Worm (Caenorhabditis elegans) whole organism, mixed stage, embryonic: Measurements from ENCODE around the gene ZK1236.1.
A peak's percentile ranks its signal among the peaks of the same experiment; 100 is the strongest.

ENCODE experiments used
- bed-3 ChIP-seq: fragments of 200-800 bp; sonication (Bioruptor generic); optimal IDR thresholded peaks from 3 replicates; lab custom pipeline; 2018; ENCODE audit warnings: mild to moderate bottlenecking, missing genetic modification characterization, moderate library complexity, missing compliant biosample characterization
- blmp-1 ChIP-seq: fragments of 150-350 bp; optimal IDR thresholded peaks from 2 replicates; lab custom pipeline; 2014; ENCODE audit warnings: missing biosample characterization, missing genetic modification characterization
- ceh-39 ChIP-seq: fragments of 150-350 bp; optimal IDR thresholded peaks from 2 replicates; lab custom pipeline; 2014; ENCODE audit warnings: missing biosample characterization, missing genetic modification characterization
- ceh-43 ChIP-seq: fragments of 200-800 bp; sonication (Bioruptor generic); optimal IDR thresholded peaks from 2 replicates; lab custom pipeline; 2018; ENCODE audit warnings: mild to moderate bottlenecking, missing genetic modification characterization, moderate library complexity, missing compliant biosample characterization
- ceh-83 ChIP-seq: fragments of 200-800 bp; sonication (Bioruptor generic); optimal IDR thresholded peaks from 2 replicates; lab custom pipeline; 2018; ENCODE audit warnings: mild to moderate bottlenecking, missing genetic modification characterization, missing compliant biosample characterization
- ces-1 ChIP-seq: fragments of 150-350 bp; optimal IDR thresholded peaks from 2 replicates; lab custom pipeline; 2014; ENCODE audit warnings: missing biosample characterization, missing genetic modification reagents, missing genetic modification characterization
- cnd-1 ChIP-seq: fragments of 200-800 bp; sonication (Bioruptor generic); optimal IDR thresholded peaks from 2 replicates; lab custom pipeline; 2018; ENCODE audit warnings: mild to moderate bottlenecking, missing genetic modification characterization, missing compliant biosample characterization
- drap-1 ChIP-seq: fragments of 200-800 bp; sonication (Bioruptor generic); optimal IDR thresholded peaks from 3 replicates; lab custom pipeline; 2018; ENCODE audit warnings: mild to moderate bottlenecking, missing genetic modification characterization, missing compliant biosample characterization
- elt-1 ChIP-seq: sonication (generic microtip); optimal IDR thresholded peaks from 2 replicates; lab custom pipeline; 2017; ENCODE audit warnings: missing genetic modification characterization, mild to moderate bottlenecking, missing compliant biosample characterization, antibody characterized with exemption, moderate library complexity, borderline replicate concordance; ENCODE audit not compliant: insufficient read depth
- elt-3 ChIP-seq: fragments of 150-350 bp; optimal IDR thresholded peaks from 2 replicates; lab custom pipeline; 2014; ENCODE audit warnings: missing biosample characterization, missing genetic modification characterization
- flh-1 ChIP-seq: fragments of 200-800 bp; sonication (Bioruptor generic); optimal IDR thresholded peaks from 2 replicates; lab custom pipeline; 2018; ENCODE audit warnings: mild to moderate bottlenecking, missing genetic modification characterization, moderate library complexity, missing compliant biosample characterization
- ham-2 ChIP-seq: fragments of 200-800 bp; sonication (Bioruptor generic); optimal IDR thresholded peaks from 2 replicates; lab custom pipeline; 2018; ENCODE audit warnings: mild to moderate bottlenecking, missing genetic modification characterization, missing compliant biosample characterization
- lin-13 ChIP-seq: fragments of 150-350 bp; optimal IDR thresholded peaks from 2 replicates; lab custom pipeline; 2014; ENCODE audit warnings: missing biosample characterization, missing genetic modification characterization
- lin-32 ChIP-seq: fragments of 200-800 bp; sonication (Bioruptor generic); optimal IDR thresholded peaks from 2 replicates; lab custom pipeline; 2018; ENCODE audit warnings: mild to moderate bottlenecking, missing genetic modification characterization, missing compliant biosample characterization
- lsy-2 ChIP-seq: fragments of 150-350 bp; optimal IDR thresholded peaks from 2 replicates; lab custom pipeline; 2014; ENCODE audit warnings: missing biosample characterization, missing genetic modification characterization
- mab-5 ChIP-seq: fragments of 150-350 bp; optimal IDR thresholded peaks from 2 replicates; lab custom pipeline; 2014; ENCODE audit warnings: missing biosample characterization, missing genetic modification characterization
- mep-1 ChIP-seq: fragments of 150-350 bp; optimal IDR thresholded peaks from 2 replicates; lab custom pipeline; 2017; ENCODE audit warnings: missing biosample characterization, missing genetic modification reagents, missing genetic modification characterization, inconsistent platforms
- mls-2 ChIP-seq: sonication (generic microtip); optimal IDR thresholded peaks from 2 replicates; lab custom pipeline; 2016; ENCODE audit warnings: mild to moderate bottlenecking, missing genetic modification characterization, moderate library complexity, missing compliant biosample characterization
- nhr-12 ChIP-seq: fragments of 150-350 bp; optimal IDR thresholded peaks from 2 replicates; lab custom pipeline; 2014; ENCODE audit warnings: missing biosample characterization, missing genetic modification characterization
- nhr-2 ChIP-seq: fragments of 150-350 bp; optimal IDR thresholded peaks from 2 replicates; lab custom pipeline; 2014; ENCODE audit warnings: missing biosample characterization, missing genetic modification characterization
- nhr-237 ChIP-seq: fragments of 150-350 bp; optimal IDR thresholded peaks from 2 replicates; lab custom pipeline; 2014; ENCODE audit warnings: missing biosample characterization, missing genetic modification characterization
- nhr-28 ChIP-seq: fragments of 150-350 bp; optimal IDR thresholded peaks from 2 replicates; lab custom pipeline; 2014; ENCODE audit warnings: missing biosample characterization, missing genetic modification characterization
- nhr-76 ChIP-seq: sonication (generic microtip); optimal IDR thresholded peaks from 2 replicates; lab custom pipeline; 2017; ENCODE audit warnings: missing biosample characterization, missing genetic modification characterization
- pha-4 ChIP-seq: fragments of 150-350 bp; optimal IDR thresholded peaks from 2 replicates; lab custom pipeline; 2018; ENCODE audit warnings: missing biosample characterization, missing genetic modification reagents, missing genetic modification characterization
- sem-2 ChIP-seq: fragments of 200-800 bp; sonication (Bioruptor generic); optimal IDR thresholded peaks from 2 replicates; lab custom pipeline; 2018; ENCODE audit warnings: mild to moderate bottlenecking, missing genetic modification characterization, missing compliant biosample characterization
- snpc-4 ChIP-seq: fragments of 150-350 bp; optimal IDR thresholded peaks from 2 replicates; lab custom pipeline; 2014; ENCODE audit warnings: missing biosample characterization, missing genetic modification characterization
- sptf-1 ChIP-seq: sonication (generic microtip); optimal IDR thresholded peaks from 2 replicates; lab custom pipeline; 2017; ENCODE audit warnings: mild to moderate bottlenecking, missing genetic modification characterization, moderate library complexity, missing compliant biosample characterization
- tbx-8 ChIP-seq: fragments of 200-800 bp; sonication (Bioruptor generic); optimal IDR thresholded peaks from 2 replicates; lab custom pipeline; 2018; ENCODE audit warnings: mild to moderate bottlenecking, missing genetic modification characterization, moderate library complexity, missing compliant biosample characterization
- unc-120 ChIP-seq: sonication (generic microtip); optimal IDR thresholded peaks from 2 replicates; lab custom pipeline; 2017; ENCODE audit warnings: missing genetic modification characterization, missing compliant biosample characterization; ENCODE audit not compliant: poor library complexity, severe bottlenecking
- unc-39 ChIP-seq: fragments of 150-350 bp; optimal IDR thresholded peaks from 2 replicates; lab custom pipeline; 2014; ENCODE audit warnings: missing biosample characterization, missing genetic modification characterization
- ztf-11 ChIP-seq: fragments of 150-350 bp; optimal IDR thresholded peaks from 2 replicates; lab custom pipeline; 2014; ENCODE audit warnings: missing biosample characterization, missing genetic modification characterization

The ZK1236.1 gene

DNA sequence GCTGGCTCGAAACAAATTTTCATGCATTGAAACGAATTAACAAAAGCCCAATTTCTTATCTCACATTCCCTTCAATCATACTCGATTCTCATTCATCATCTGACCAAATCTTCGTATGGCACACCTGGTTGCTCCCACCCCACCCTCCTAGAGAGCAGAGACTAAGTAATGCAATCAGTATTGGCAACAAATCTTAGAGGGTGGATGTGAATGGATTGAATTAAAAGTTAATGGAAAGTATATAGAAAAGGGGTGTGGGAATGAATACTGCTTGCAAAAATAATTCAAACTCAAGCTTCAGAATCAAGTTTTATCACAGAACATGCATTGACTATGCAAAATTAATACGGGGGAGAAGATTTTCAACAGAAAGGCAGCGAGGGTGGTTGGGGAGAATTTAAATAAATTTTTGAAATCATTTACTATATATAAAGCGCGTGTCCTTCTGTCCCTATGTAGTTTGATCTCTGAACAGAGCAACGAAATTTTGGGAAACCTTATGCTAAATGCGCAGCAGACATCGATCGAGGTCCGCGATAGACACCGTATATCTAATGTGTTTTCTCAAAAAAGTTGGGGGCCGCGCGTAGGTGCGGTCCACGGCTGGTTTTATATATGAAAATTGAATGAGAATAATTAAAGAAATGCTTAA is 8.8 kb downstream of the ZK1236.1 start:
- no peak for TF ChIP-seq ceh-43 (GFP tag; lab: Kevin White, UChicago)
- TF ChIP-seq ceh-39 (tag; lab: Kevin White, UChicago), result no peak
- TF ChIP-seq ces-1 (GFP tag; lab: Kevin White, UChicago), result peak; percentile 63
- TF ChIP-seq bed-3 (GFP tag; lab: Kevin White, UChicago), result no peak

DNA sequence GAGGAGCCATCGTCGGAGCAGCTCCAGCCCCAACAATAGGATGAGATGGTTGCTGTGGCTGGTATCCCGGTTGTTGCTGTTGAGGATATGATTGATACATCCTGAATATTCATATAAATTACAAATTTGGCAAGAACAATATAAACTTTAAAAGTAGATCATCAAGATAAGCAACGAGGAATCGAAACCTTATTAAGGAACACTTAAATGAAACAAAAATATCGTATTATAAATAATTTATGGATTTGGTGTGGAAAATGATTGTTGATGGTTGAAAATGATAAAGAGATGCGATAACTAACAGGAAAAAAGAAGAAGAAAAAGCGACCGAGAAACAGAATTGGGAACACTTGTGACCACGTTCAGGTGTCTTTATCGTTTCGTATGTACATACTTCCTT is 10.2 kb downstream of the ZK1236.1 start, which contains the start of gene pqn-96:
Gene pqn-96 (minus strand): TSS at position 101 of the 400 bp plus-strand sequence.
- TF ChIP-seq mls-2 (no peak), mab-5 (tag; lab: Kevin White, UChicago) (no peak), flh-1 (GFP tag; lab: Kevin White, UChicago) (no peak), lin-13 (tag; lab: Kevin White, UChicago) (no peak), nhr-237 (no peak), drap-1 (GFP tag; lab: Kevin White, UChicago) (no peak), sptf-1 (tag; lab: Kevin White, UChicago) (no peak), lin-32 (GFP tag; lab: Kevin White, UChicago) (no peak), unc-39 (no peak), sem-2 (GFP tag; lab: Kevin White, UChicago) (no peak), snpc-4 (tag; lab: Kevin White, UChicago) (no peak), cnd-1 (tag; lab: Kevin White, UChicago) (no peak), nhr-76 (tag; lab: Kevin White, UChicago) (no peak), ham-2 (GFP tag; lab: Kevin White, UChicago) (no peak), mep-1 (tag; lab: Kevin White, UChicago) (no peak), unc-120 (tag; lab: Kevin White, UChicago) (no peak), elt-1 (tag; lab: Kevin White, UChicago) (no peak), ceh-83 (GFP tag; lab: Kevin White, UChicago) (no peak)

DNA sequence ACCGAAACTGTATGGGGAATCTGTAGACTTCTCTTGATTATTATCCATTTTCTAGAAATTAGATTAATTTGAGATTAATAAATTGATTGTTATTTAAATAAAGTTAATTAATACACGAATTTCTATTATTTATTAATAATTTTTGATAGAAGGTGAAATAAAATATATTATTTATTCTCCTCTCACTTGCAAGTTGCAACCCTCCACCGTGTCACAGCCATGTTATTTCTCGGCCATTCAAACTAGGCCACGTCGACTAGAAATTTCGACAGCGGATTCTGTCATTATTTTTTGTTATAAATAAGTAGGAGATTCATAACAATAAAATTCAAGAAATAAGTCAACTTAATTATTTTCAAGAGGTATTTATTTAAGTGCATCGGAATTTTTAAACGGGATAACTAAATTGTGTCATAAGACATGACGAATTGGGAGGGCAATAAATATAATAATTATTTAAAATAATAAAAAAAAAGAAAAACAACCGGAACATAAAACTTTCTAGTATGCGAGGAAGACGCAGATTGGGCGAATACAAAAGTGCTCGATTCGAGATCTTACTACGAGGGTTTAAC is 14.5 kb downstream of the ZK1236.1 start, which contains the start of gene ufbp-1:
Gene ufbp-1 (minus strand): TSS at position 51 of the 575 bp plus-strand sequence.
- no peak for TF ChIP-seq sem-2 (GFP tag; lab: Kevin White, UChicago)
- TF ChIP-seq sptf-1 (tag; lab: Kevin White, UChicago), result no peak
- TF ChIP-seq elt-3 (tag; lab: Kevin White, UChicago), result no peak
- TF ChIP-seq lsy-2, result peak; percentile 12
- TF ChIP-seq, all 35 proteins: peak for 1

DNA sequence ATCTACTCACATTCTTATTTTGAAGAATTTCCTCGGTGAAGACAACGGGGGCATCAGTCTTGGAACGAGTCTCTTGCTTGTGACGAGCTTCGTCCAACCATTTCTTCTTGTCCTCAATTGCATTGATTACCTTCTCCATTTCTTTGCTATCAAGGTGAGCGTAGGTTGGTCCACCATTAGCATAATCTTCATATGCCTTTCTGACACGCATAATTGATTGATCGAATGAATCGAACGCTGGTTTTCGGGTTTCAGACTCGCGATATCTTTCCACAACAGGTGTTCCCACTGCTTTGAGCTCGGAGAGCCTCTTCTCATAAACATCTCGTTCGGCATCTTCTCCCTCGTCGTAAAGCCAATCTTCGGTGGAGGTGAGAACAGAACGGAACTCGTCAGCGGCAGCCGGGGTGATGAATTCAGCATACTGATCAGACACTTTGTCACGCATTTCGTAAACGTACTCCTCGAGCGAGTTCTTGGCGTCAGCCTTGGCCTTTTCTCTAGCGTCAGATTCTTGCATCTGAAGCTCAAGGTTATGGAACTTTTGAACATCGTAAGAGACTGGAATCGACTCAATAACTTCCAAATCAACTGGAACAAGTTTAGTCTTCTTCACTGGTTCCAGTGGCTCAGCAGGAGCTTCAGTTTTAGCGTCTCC is 15.5 kb downstream of the ZK1236.1 start:
- TF ChIP-seq nhr-12 (tag; lab: Kevin White, UChicago), result no peak
- no peak for TF ChIP-seq snpc-4 (tag; lab: Kevin White, UChicago)
- TF ChIP-seq blmp-1 (tag; lab: Kevin White, UChicago), result no peak
- TF ChIP-seq elt-3 (tag; lab: Kevin White, UChicago), result no peak
- TF ChIP-seq ham-2 (GFP tag; lab: Kevin White, UChicago), result no peak
- no peak for TF ChIP-seq drap-1 (GFP tag; lab: Kevin White, UChicago)
- no peak for TF ChIP-seq nhr-2
- TF ChIP-seq, all 35 proteins: peak for 0

DNA sequence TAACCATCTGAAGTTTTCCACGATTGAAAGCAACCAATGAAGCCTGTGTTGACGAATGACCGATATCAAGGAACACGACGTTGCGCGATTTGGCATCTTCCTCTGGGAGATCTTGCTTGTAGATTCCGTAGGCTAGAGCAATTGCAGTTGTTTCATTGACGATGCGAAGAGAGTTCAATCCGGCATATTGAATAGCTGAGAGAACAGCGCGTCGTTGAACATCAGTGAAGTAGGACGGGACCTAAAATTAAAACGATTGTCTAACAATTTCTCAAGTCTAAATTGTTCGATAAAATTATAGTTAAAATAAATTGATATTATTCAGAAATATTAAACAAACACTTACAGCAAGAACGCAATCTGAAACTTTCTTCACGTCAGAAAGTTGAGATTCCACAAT is 17.0 kb downstream of the ZK1236.1 start:
- no peak for TF ChIP-seq pha-4 (tag; lab: Kevin White, UChicago)
- TF ChIP-seq drap-1 (GFP tag; lab: Kevin White, UChicago), result no peak
- no peak for TF ChIP-seq mep-1 (tag; lab: Kevin White, UChicago)
- TF ChIP-seq nhr-28 (tag; lab: Kevin White, UChicago), result no peak
- no peak for TF ChIP-seq nhr-76 (tag; lab: Kevin White, UChicago)
- TF ChIP-seq ztf-11, result no peak
- TF ChIP-seq snpc-4 (tag; lab: Kevin White, UChicago), result no peak
- TF ChIP-seq tbx-8 (GFP tag; lab: Kevin White, UChicago), result no peak
- no peak for TF ChIP-seq lin-32 (GFP tag; lab: Kevin White, UChicago)
- TF ChIP-seq nhr-237, result no peak
- no peak for TF ChIP-seq elt-1 (tag; lab: Kevin White, UChicago)
- no peak for TF ChIP-seq ces-1 (GFP tag; lab: Kevin White, UChicago)
- no peak for TF ChIP-seq ham-2 (GFP tag; lab: Kevin White, UChicago)
- no peak for TF ChIP-seq bed-3 (GFP tag; lab: Kevin White, UChicago)
